Fruit fly (Drosophila melanogaster): ENCODE measurements around the gene CG7208.

The CG7208 gene

DNA sequence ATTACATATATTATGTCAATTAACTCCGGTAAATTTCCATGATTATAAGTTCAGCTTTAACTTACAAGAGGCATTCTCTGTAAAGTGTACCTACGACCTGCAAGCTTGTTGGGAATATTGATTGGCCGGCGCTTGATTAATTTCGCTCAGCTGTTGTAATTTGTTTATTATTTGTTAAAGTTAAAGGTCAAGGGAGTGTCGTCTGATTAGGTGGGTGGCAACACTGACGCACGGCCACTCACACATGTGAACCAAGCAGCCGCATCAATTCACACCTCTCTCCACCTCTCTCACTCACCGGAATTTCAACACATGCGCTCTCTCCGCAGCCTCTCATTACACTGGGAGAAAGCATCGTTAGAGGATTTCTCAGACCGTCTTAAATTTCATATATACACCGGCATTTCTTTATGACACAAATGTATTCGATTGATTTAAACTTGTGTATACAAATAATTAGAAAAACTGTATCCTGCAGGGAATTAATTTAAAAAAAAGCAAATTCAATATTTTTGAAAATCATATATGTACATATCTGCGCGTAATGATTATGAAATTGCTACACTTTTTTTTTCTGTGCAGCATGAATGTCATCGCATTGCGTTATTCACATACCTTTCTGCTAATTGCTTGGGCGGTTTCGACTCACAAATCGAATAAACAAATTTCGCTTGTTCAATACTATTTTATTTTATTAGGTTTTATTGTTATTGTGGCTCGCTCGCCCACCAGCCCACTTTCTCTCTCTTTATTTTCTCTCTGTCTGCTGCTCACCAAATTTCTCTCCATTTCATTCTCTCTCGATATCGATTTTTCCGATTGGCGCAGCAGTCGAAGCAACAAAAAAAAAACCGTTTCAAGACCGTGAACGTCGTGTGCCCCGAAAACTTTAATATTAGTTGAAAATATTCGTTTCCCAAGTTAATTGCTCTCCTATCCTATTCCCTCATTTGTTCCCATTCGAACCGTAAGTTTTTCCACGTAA, 13.2 kb downstream of the CG7208 start (continued):
- TF ChIP-seq CG13123 (GFP tag; optimal IDR thresholded peaks at IDR 0.05) (peak; percentile 81), NK7.1 (GFP tag; optimal IDR thresholded peaks at IDR 0.05) (peak; percentile 78), crc (GFP tag; optimal IDR thresholded peaks at IDR 0.05) (peak; percentile 88), lbe (GFP tag; optimal IDR thresholded peaks at IDR 0.05) (no peak), Dfd (GFP tag; optimal IDR thresholded peaks at IDR 0.05) (no peak), YL-1 (GFP tag; optimal IDR thresholded peaks at IDR 0.05) (peak; percentile 77), CG32772 (GFP tag; IDR thresholded peaks at IDR 0.05) (peak; percentile 89), CG10979 (tag; optimal IDR thresholded peaks at IDR 0.05) (peak; percentile 94), Med (GFP tag) (peak; percentile 94), Myb (GFP tag; optimal IDR thresholded peaks at IDR 0.05) (peak; percentile 69), CG31388 (GFP tag; optimal IDR thresholded peaks at IDR 0.05) (peak; percentile 77), CG10654 (GFP tag; optimal IDR thresholded peaks at IDR 0.05) (peak; percentile 89), CG34376 (GFP tag; optimal IDR thresholded peaks at IDR 0.05) (peak; percentile 86), CG4282 (GFP tag; optimal IDR thresholded peaks at IDR 0.05) (peak; percentile 50), Dip3 (GFP tag; optimal IDR thresholded peaks at IDR 0.05) (peak; percentile 85), Xrp1 (GFP tag; IDR thresholded peaks at IDR 0.05) (peak; percentile 93), chinmo (GFP tag; IDR thresholded peaks at IDR 0.05; ENCODE audit: partially characterized antibody) (0 out of 4 replicates have a peak, but pooled peaks have one; percentile 32), CG7928 (GFP tag; optimal IDR thresholded peaks at IDR 0.05) (peak; percentile 56), CG15011 (GFP tag; optimal IDR thresholded peaks at IDR 0.05) (peak; percentile 89), vvl (GFP tag; IDR thresholded peaks at IDR 0.05) (peak; percentile 93), CG1832 (GFP tag; optimal IDR thresholded peaks at IDR 0.05) (no peak), ara (GFP tag; IDR thresholded peaks at IDR 0.05) (peak; percentile 81), CG6765 (GFP tag; optimal IDR thresholded peaks at IDR 0.05) (peak; percentile 87), CG12391 (tag; optimal IDR thresholded peaks at IDR 0.05) (peak; percentile 95), ken (GFP tag; IDR thresholded peaks at IDR 0.05) (peak; percentile 81; the same call in 2 of the 3 replicates), Hey (tag; optimal IDR thresholded peaks at IDR 0.05) (peak; percentile 52), pnt (GFP tag; optimal IDR thresholded peaks at IDR 0.05) (peak; percentile 71), Stat92E (GFP tag; optimal IDR thresholded peaks at IDR 0.05) (peak in 1 of 3 experiments; percentile 85), ab (GFP tag; optimal IDR thresholded peaks at IDR 0.05) (peak; percentile 80), esg (GFP tag; conservative IDR thresholded peaks at IDR 0.05) (peak; percentile 86), ac (GFP tag; optimal IDR thresholded peaks at IDR 0.05) (peak; percentile 78), CG2875 (GFP tag; optimal IDR thresholded peaks at IDR 0.05) (peak; percentile 92), CG2678 (tag; optimal IDR thresholded peaks at IDR 0.05) (peak; percentile 97), cas (GFP tag; IDR thresholded peaks at IDR 0.05) (peak; percentile 64), CkIIα-i1 (GFP tag; IDR thresholded peaks at IDR 0.05) (no peak), CG3995 (GFP tag; optimal IDR thresholded peaks at IDR 0.05) (peak; percentile 66), CG8924 (tag; optimal IDR thresholded peaks at IDR 0.05) (peak; percentile 97), CG10959 (GFP tag; IDR thresholded peaks at IDR 0.05) (peak; percentile 78), dan (GFP tag; IDR thresholded peaks at IDR 0.05) (peak; percentile 31; the same call in 1 of the 2 replicates), mam (GFP tag; optimal IDR thresholded peaks at IDR 0.05) (peak; percentile 91), CG17912 (GFP tag; optimal IDR thresholded peaks at IDR 0.05) (peak; percentile 40), CG17186 (GFP tag; optimal IDR thresholded peaks at IDR 0.05) (peak; percentile 73), Ets97D (GFP tag; optimal IDR thresholded peaks at IDR 0.05) (peak; percentile 69), CG18262 (tag; optimal IDR thresholded peaks at IDR 0.05) (peak; percentile 96), CG11560 (tag; IDR thresholded peaks at IDR 0.05) (peak; percentile 71; the same call in 2 of the 3 replicates), trh (GFP tag; optimal IDR thresholded peaks at IDR 0.05) (peak; percentile 71), psq (GFP tag; optimal IDR thresholded peaks at IDR 0.05) (peak; percentile 66), peb (GFP tag; IDR thresholded peaks at IDR 0.05) (peak; percentile 84), da (GFP tag; optimal IDR thresholded peaks at IDR 0.05) (peak; percentile 70)
